Worm (Caenorhabditis elegans) whole organism, early embryonic: ENCODE data around the gene Y108G3AL.2.
"Not testable (repeated sequence)": the region's sequence is repeated elsewhere in the genome, so short reads cannot be mapped to it uniquely, and the experiment has no call there.

ENCODE experiments used
- B0310.2 ChIP-seq: sonication (generic microtip); optimal IDR thresholded peaks from 2 replicates; lab custom pipeline; 2016; ENCODE audit warnings: mild to moderate bottlenecking, missing genetic modification characterization, missing compliant biosample characterization
- F13C5.2 ChIP-seq: sonication (generic microtip); optimal IDR thresholded peaks from 2 replicates; lab custom pipeline; 2017; ENCODE audit warnings: mild to moderate bottlenecking, missing genetic modification characterization, inconsistent platforms, missing compliant biosample characterization
- aly-1 ChIP-seq: sonication (generic microtip); optimal IDR thresholded peaks from 2 replicates; lab custom pipeline; 2016; ENCODE audit warnings: missing genetic modification characterization, missing compliant biosample characterization
- ama-1 ChIP-seq: fragments of 150-350 bp; optimal IDR thresholded peaks from 2 replicates; lab custom pipeline; 2014
- ceh-13 ChIP-seq: fragments of 200-800 bp; sonication (Bioruptor generic); optimal IDR thresholded peaks from 2 replicates; lab custom pipeline; 2018; ENCODE audit warnings: mild to moderate bottlenecking, missing genetic modification characterization, missing compliant biosample characterization
- ceh-36 ChIP-seq: sonication (generic microtip); optimal IDR thresholded peaks from 2 replicates; lab custom pipeline; 2016; ENCODE audit warnings: missing genetic modification characterization, inconsistent platforms, missing compliant biosample characterization
- ets-7 ChIP-seq: sonication (generic microtip); optimal IDR thresholded peaks from 2 replicates; lab custom pipeline; 2016; ENCODE audit warnings: missing genotype, missing genetic modification characterization, missing compliant biosample characterization
- flt-1 ChIP-seq: fragments of 200-800 bp; sonication (Bioruptor generic); IDR thresholded peaks from 2 replicates; pipeline ENCODE4 v1.3.6; 2022; ENCODE audit warnings: missing genetic modification characterization, missing compliant biosample characterization
- hmbx-1 ChIP-seq: sonication (generic microtip); optimal IDR thresholded peaks from 2 replicates; lab custom pipeline; 2016; ENCODE audit warnings: mild to moderate bottlenecking, missing genetic modification characterization, missing compliant biosample characterization
- hmg-4 ChIP-seq: fragments of 200-800 bp; sonication (Bioruptor generic); optimal IDR thresholded peaks from 2 replicates; lab custom pipeline; 2018; ENCODE audit warnings: mild to moderate bottlenecking, missing genetic modification characterization, missing compliant biosample characterization
- hnd-1 ChIP-seq: sonication (generic microtip); optimal IDR thresholded peaks from 2 replicates; lab custom pipeline; 2016; ENCODE audit warnings: missing genetic modification characterization, missing compliant biosample characterization
- pes-1 ChIP-seq: fragments of 200-800 bp; sonication (Bioruptor generic); IDR thresholded peaks from 2 replicates; pipeline ENCODE4 v1.3.6; 2022; ENCODE audit warnings: missing genetic modification reagents, missing genetic modification characterization, missing compliant biosample characterization
- scrt-1 ChIP-seq: fragments of 200-800 bp; sonication (Bioruptor generic); IDR thresholded peaks from 2 replicates; pipeline ENCODE4 v1.3.6; 2022; ENCODE audit warnings: missing genetic modification characterization, missing compliant biosample characterization
- sea-1 ChIP-seq: fragments of 200-800 bp; sonication (Bioruptor generic); conservative IDR thresholded peaks from 2 replicates; pipeline ENCODE4 v1.3.6; 2022; ENCODE audit warnings: missing genetic modification characterization, missing compliant biosample characterization
- tbx-11 ChIP-seq: fragments of 200-800 bp; sonication (Bioruptor generic); IDR thresholded peaks from 2 replicates; pipeline ENCODE4 v1.3.6; 2022; ENCODE audit warnings: missing genetic modification characterization, missing compliant biosample characterization
- tbx-37 ChIP-seq: fragments of 200-800 bp; sonication (Bioruptor generic); conservative IDR thresholded peaks from 2 replicates; pipeline ENCODE4 v1.3.6; 2022; ENCODE audit warnings: missing genetic modification reagents, missing genetic modification characterization, missing compliant biosample characterization
- tra-4 ChIP-seq: sonication (generic microtip); optimal IDR thresholded peaks from 2 replicates; lab custom pipeline; 2017; ENCODE audit warnings: missing genetic modification characterization, missing compliant biosample characterization

The Y108G3AL.2 gene

ce11 chrV:201300-201699 lies 34.5 kb downstream of the Y108G3AL.2 start, which contains the start of gene trpp-1:
Gene trpp-1, plus strand, starts transcription at chrV:201600.
- no peak for TF ChIP-seq scrt-1
- no peak for TF ChIP-seq ceh-13
- no peak for TF ChIP-seq sea-1
- TF ChIP-seq B0310.2 (tag; lab: Kevin White, UChicago), result no peak
- no peak for TF ChIP-seq ama-1

- TF ChIP-seq hmg-4 (no peak), hnd-1 (no peak), ceh-13 (no peak), tbx-37 (GFP tag; lab: Robert Waterston, UW) (no peak), sea-1 (no peak), ceh-36 (tag; lab: Kevin White, UChicago) (no peak), pes-1 (no peak), B0310.2 (tag; lab: Kevin White, UChicago) (no peak), tbx-11 (no peak), ets-7 (tag; lab: Kevin White, UChicago) (no peak), flt-1 (no peak), ama-1 (no peak), scrt-1 (no peak), F13C5.2 (no peak), hmbx-1 (tag; lab: Kevin White, UChicago) (no peak), tra-4 (no peak)
Measured at ce11 chrV:203855-204432, 37.2 kb downstream of the Y108G3AL.2 start, which contains the start of gene lec-12. Gene lec-12, plus strand, starts transcription at chrV:204382.

- TF ChIP-seq B0310.2 (tag; lab: Kevin White, UChicago) (no peak), hnd-1 (no peak), tbx-11 (no peak), scrt-1 (no peak), ama-1 (no peak), tbx-37 (GFP tag; lab: Robert Waterston, UW) (no peak), ets-7 (tag; lab: Kevin White, UChicago) (no peak), pes-1 (no peak), hmg-4 (no peak), ceh-36 (tag; lab: Kevin White, UChicago) (no peak), flt-1 (no peak), tra-4 (no peak), ceh-13 (no peak), sea-1 (no peak), hmbx-1 (tag; lab: Kevin White, UChicago) (no peak), aly-1 (tag; lab: Kevin White, UChicago) (no peak), F13C5.2 (no peak)
Measured at ce11 chrV:206814-207213, 40.0 kb downstream of the Y108G3AL.2 start.

ce11 chrV:211388-212168 lies 44.8 kb downstream of the Y108G3AL.2 start:
- no peak for TF ChIP-seq flt-1
- TF ChIP-seq pes-1, result no peak
- TF ChIP-seq ceh-36 (tag; lab: Kevin White, UChicago), result no peak
- no peak for TF ChIP-seq F13C5.2

ce11 chrV:212687-213086 lies 45.9 kb downstream of the Y108G3AL.2 start, which contains the start of gene DC2.5:
Gene DC2.5, minus strand, starts transcription at chrV:212787.
- TF ChIP-seq aly-1 (tag; lab: Kevin White, UChicago); ets-7 (tag; lab: Kevin White, UChicago); tbx-37 (GFP tag; lab: Robert Waterston, UW): not testable (repeated sequence)

- TF ChIP-seq flt-1 (no peak), aly-1 (tag; lab: Kevin White, UChicago) (no peak), F13C5.2 (no peak), hmbx-1 (tag; lab: Kevin White, UChicago) (no peak), sea-1 (no peak), tra-4 (no peak), B0310.2 (tag; lab: Kevin White, UChicago) (no peak), tbx-11 (no peak), ama-1 (no peak), hnd-1 (no peak), ets-7 (tag; lab: Kevin White, UChicago) (no peak), ceh-36 (tag; lab: Kevin White, UChicago) (no peak), tbx-37 (GFP tag; lab: Robert Waterston, UW) (no peak), hmg-4 (no peak), scrt-1 (no peak), pes-1 (no peak), ceh-13 (no peak)
Measured at ce11 chrV:215697-216096, 48.9 kb downstream of the Y108G3AL.2 start.

ce11 chrV:216847-217246 lies 50.1 kb downstream of the Y108G3AL.2 start, which contains the start of gene srh-78:
Gene srh-78, plus strand, starts transcription at chrV:217147.
- TF ChIP-seq hmbx-1 (tag; lab: Kevin White, UChicago) (no peak), sea-1 (no peak), pes-1 (no peak), tra-4 (no peak), hnd-1 (no peak), ama-1 (no peak), ceh-13 (no peak), tbx-37 (GFP tag; lab: Robert Waterston, UW) (no peak), hmg-4 (no peak), aly-1 (tag; lab: Kevin White, UChicago) (no peak), flt-1 (no peak), ets-7 (tag; lab: Kevin White, UChicago) (no peak), B0310.2 (tag; lab: Kevin White, UChicago) (no peak), scrt-1 (no peak), ceh-36 (tag; lab: Kevin White, UChicago) (no peak), F13C5.2 (no peak), tbx-11 (no peak)

- TF ChIP-seq ets-7 (tag; lab: Kevin White, UChicago) (no peak), B0310.2 (tag; lab: Kevin White, UChicago) (no peak), sea-1 (no peak), aly-1 (tag; lab: Kevin White, UChicago) (no peak), hmg-4 (no peak)
Measured at ce11 chrV:219632-220031, 52.8 kb downstream of the Y108G3AL.2 start, which contains the start of gene srh-80. Gene srh-80, plus strand, starts transcription at chrV:219932.
